Fruit fly (Drosophila melanogaster): ENCODE results near the gene CG43175.

- TF ChIP-seq Hr83 (GFP tag; optimal IDR thresholded peaks at IDR 0.05; ENCODE audit: poor library complexity, severe bottlenecking) (no peak), br (GFP tag; optimal IDR thresholded peaks at IDR 0.05) (no peak), psq (GFP tag; optimal IDR thresholded peaks at IDR 0.05) (no peak), Myc (optimal IDR thresholded peaks at IDR 0.05) (no peak), pan (optimal IDR thresholded peaks at IDR 0.05) (no peak), h (GFP tag; optimal IDR thresholded peaks at IDR 0.05) (no peak), ey (GFP tag; optimal IDR thresholded peaks at IDR 0.05) (no peak), Jra (GFP tag; optimal IDR thresholded peaks at IDR 0.05) (no peak), usp (GFP tag; optimal IDR thresholded peaks at IDR 0.05) (no peak)
Measured at dm6 chr3R:17667987-17668386, 37.5 kb downstream of the CG43175 start.
